Worm (Caenorhabditis elegans): ENCODE results near the gene C17H12.10.

The C17H12.10 gene

ce11 chrIV:6852727-6853126 is 46.1 kb downstream of the C17H12.10 start:
- TF ChIP-seq ceh-88 (GFP tag; IDR thresholded peaks at IDR 0.05) (no peak), isw-1 (GFP tag; IDR thresholded peaks at IDR 0.05) (no peak), nhr-19 (GFP tag; conservative IDR thresholded peaks at IDR 0.05) (no peak), mep-1 (tag; optimal IDR thresholded peaks at IDR 0.05) (no peak), nhr-47 (tag; optimal IDR thresholded peaks at IDR 0.05) (peak; percentile 23), aly-2 (tag; optimal IDR thresholded peaks at IDR 0.05) (no peak), fkh-10 (GFP tag; optimal IDR thresholded peaks at IDR 0.05) (no peak), elt-2 (tag; optimal IDR thresholded peaks at IDR 0.05) (no peak), pqm-1 (tag; optimal IDR thresholded peaks at IDR 0.05) (no peak), nhr-90 (tag; optimal IDR thresholded peaks at IDR 0.05; ENCODE audit: poor library complexity) (no peak), hlh-17 (GFP tag; optimal IDR thresholded peaks at IDR 0.05; ENCODE audit: borderline replicate concordance) (no peak), mdl-1 (tag; optimal IDR thresholded peaks at IDR 0.05) (no peak), ama-1 (optimal IDR thresholded peaks at IDR 0.05) (no peak), swsn-7 (tag; optimal IDR thresholded peaks at IDR 0.05) (no peak), tbx-2 (tag; optimal IDR thresholded peaks at IDR 0.05) (peak; percentile 8), fos-1 (tag; optimal IDR thresholded peaks at IDR 0.05) (no peak), irx-1 (tag; optimal IDR thresholded peaks at IDR 0.05) (no peak), C34B4.2 (tag; optimal IDR thresholded peaks at IDR 0.05) (no peak), fkh-4 (tag; optimal IDR thresholded peaks at IDR 0.05; ENCODE audit: borderline replicate concordance) (no peak), F16B12.6 (tag; optimal IDR thresholded peaks at IDR 0.05) (no peak), mab-9 (GFP tag; IDR thresholded peaks at IDR 0.05) (no peak), grh-1 (GFP tag; IDR thresholded peaks at IDR 0.05) (no peak), nhr-20 (tag; optimal IDR thresholded peaks at IDR 0.05) (no peak), mef-2 (tag; optimal IDR thresholded peaks at IDR 0.05) (no peak), Y116A8C.19 (tag; optimal IDR thresholded peaks at IDR 0.05; ENCODE audit: borderline replicate concordance) (no peak), lin-14 (GFP tag; optimal IDR thresholded peaks at IDR 0.05) (peak; percentile 51), nhr-71 (tag; optimal IDR thresholded peaks at IDR 0.05) (peak; percentile 7), efl-1 (optimal IDR thresholded peaks at IDR 0.05) (no peak), efl-1 (GFP tag; optimal IDR thresholded peaks at IDR 0.05 in 1 of 2) (peak in 1 of 2 experiments; percentile 61)

All from whole organism, L1 larva.